Worm (Caenorhabditis elegans): Measurements from ENCODE around the gene D1086.6.
A peak's percentile ranks its signal among the peaks of the same experiment; 100 is the strongest.

The D1086.6 gene

ce11 chrV:14126341-14126924 lies 46.8 kb downstream of the D1086.6 start:
- TF ChIP-seq ces-1 (GFP tag; optimal IDR thresholded peaks at IDR 0.05) (peak; percentile 58), tbx-8 (GFP tag; optimal IDR thresholded peaks at IDR 0.05) (no peak)

ce11 chrV:14127834-14128233 lies 48.2 kb downstream of the D1086.6 start:
- TF ChIP-seq ham-2 (GFP tag; optimal IDR thresholded peaks at IDR 0.05), result no peak
- peak; percentile 80 for TF ChIP-seq ces-1 (GFP tag; optimal IDR thresholded peaks at IDR 0.05)
- no peak for TF ChIP-seq zip-8 (tag; optimal IDR thresholded peaks at IDR 0.05)

- TF ChIP-seq drap-1 (GFP tag; optimal IDR thresholded peaks at IDR 0.05) (no peak), sptf-1 (tag; optimal IDR thresholded peaks at IDR 0.05) (peak; percentile 25)
Observed at ce11 chrV:14128858-14129257, 49.3 kb downstream of the D1086.6 start.

ce11 chrV:14130226-14130625 lies 50.6 kb downstream of the D1086.6 start:
- TF ChIP-seq snpc-4 (tag; optimal IDR thresholded peaks at IDR 0.05) (no peak), sptf-1 (tag; optimal IDR thresholded peaks at IDR 0.05) (peak; percentile 20), lin-32 (GFP tag; optimal IDR thresholded peaks at IDR 0.05) (no peak), ces-1 (GFP tag; optimal IDR thresholded peaks at IDR 0.05) (peak; percentile 93), mep-1 (tag; optimal IDR thresholded peaks at IDR 0.05) (no peak), ztf-11 (tag; optimal IDR thresholded peaks at IDR 0.05) (no peak), nhr-28 (tag; optimal IDR thresholded peaks at IDR 0.05) (no peak), nhr-76 (tag; optimal IDR thresholded peaks at IDR 0.05) (no peak), nhr-12 (tag; optimal IDR thresholded peaks at IDR 0.05) (no peak), hlh-1 (tag; optimal IDR thresholded peaks at IDR 0.05) (no peak), ceh-43 (GFP tag; optimal IDR thresholded peaks at IDR 0.05) (no peak)
